Worm (Caenorhabditis elegans) whole organism, L4/young adult: ENCODE measurements around the gene sfxn-1.3.

Source experiments
- W03F9.2 ChIP-seq: fragments of 150-350 bp; optimal IDR thresholded peaks from 2 replicates; lab custom pipeline; 2014; ENCODE audit warnings: missing biosample characterization, missing genetic modification characterization
- dao-5 ChIP-seq: sonication (generic microtip); optimal IDR thresholded peaks from 2 replicates; lab custom pipeline; 2016; ENCODE audit warnings: missing genotype, missing genetic modification characterization, moderate library complexity, missing compliant biosample characterization
- him-1 ChIP-seq: sonication (generic microtip); optimal IDR thresholded peaks from 2 replicates; lab custom pipeline; 2016; ENCODE audit warnings: missing genotype, missing genetic modification reagents, missing genetic modification characterization, missing compliant biosample characterization

The sfxn-1.3 gene

DNA sequence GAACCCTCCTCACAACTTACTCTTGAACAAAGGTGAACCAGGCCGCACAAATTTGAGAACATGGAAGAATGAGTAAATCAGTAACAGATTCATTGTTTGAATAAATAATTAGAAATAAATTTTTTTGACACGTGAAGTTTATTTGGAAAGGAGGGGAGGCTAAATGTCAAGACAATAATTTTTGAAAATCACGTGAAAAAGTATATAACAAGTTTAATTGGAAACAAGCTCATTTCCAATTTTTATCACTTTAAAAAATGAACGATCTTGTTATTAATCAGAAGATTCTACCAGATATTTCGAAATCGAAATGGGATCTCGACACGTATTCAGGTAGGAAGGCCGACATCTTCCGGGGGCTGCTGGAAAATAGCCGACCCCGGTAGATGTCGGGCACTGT lies at the start of gene sfxn-1.3, which contains the start of gene irld-57:
Gene sfxn-1.3 (plus strand): TSS at position 232 of the 400 bp plus-strand sequence.
Gene irld-57 (minus strand): TSS at position 101 of the 400 bp plus-strand sequence.
- TF ChIP-seq him-1 (tag; lab: Kevin White, UChicago) (no peak), W03F9.2 (no peak), dao-5 (tag; lab: Kevin White, UChicago) (no peak)

DNA sequence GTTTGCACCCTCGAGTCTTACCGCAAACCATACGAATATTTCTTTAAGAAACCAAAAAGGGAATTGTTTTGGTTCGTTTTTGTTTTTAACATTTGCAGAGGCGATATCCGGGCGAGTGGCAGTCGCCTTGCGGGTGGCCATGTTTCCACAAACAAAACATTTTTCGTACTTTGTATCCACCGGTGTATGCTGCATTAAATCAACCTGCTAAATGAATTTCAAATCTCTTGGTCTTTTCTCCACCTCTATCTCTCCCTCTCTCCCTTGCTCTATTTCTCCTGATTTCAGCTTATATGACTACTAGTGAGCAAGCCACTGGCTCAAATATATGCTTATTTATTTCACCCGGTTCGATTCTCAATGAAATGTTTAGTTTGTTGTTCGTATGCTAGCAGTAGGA lies 49.4 kb upstream of the sfxn-1.3 start, which contains the start of gene nhr-52:
Gene nhr-52 (plus strand): TSS at position 301 of the 400 bp plus-strand sequence.
- no peak for TF ChIP-seq W03F9.2

DNA sequence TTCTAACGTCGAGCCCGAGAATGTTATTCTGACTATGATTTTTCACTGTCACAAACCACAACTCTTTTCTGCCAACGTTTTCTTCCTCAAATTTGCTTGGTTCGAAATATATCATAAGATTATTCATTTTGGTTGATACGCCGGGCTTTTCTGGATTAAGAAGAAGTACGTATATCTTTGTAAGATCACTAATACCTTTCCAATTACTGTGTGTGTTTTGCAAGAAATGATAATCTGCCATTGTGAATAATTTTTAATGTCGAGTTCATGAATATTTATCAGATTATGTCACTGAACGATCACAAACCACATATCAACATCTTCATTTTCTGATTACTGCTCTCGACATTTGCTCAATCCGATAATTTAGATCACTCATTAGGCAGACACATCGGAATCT lies 41.0 kb upstream of the sfxn-1.3 start, which contains the start of gene nhr-196:
Gene nhr-196 (plus strand): TSS at position 118 of the 400 bp plus-strand sequence.
- TF ChIP-seq him-1 (tag; lab: Kevin White, UChicago) (no peak), W03F9.2 (no peak), dao-5 (tag; lab: Kevin White, UChicago) (no peak)

DNA sequence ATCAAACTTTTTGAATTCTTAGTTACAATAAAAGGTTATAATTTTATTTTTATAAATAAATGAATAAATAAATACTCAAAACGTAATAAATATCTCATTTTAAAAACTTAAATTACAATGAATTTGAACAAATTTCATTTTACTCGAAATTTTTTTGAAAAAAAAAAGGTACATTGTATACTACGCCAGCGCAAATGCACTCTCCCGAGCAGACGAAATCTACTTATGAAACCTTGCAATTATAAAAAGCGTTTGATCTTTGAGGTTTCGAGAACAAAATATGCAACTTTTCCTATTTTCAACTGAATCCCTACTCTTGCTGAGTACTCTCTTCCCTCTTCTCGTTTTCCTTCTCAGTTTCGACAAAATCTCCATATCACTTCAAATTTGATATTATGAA lies 39.0 kb upstream of the sfxn-1.3 start, which contains the start of gene nhr-197:
Gene nhr-197 (plus strand): TSS at position 301 of the 400 bp plus-strand sequence.
- TF ChIP-seq him-1 (tag; lab: Kevin White, UChicago) (no peak), dao-5 (tag; lab: Kevin White, UChicago) (no peak), W03F9.2 (no peak)

DNA sequence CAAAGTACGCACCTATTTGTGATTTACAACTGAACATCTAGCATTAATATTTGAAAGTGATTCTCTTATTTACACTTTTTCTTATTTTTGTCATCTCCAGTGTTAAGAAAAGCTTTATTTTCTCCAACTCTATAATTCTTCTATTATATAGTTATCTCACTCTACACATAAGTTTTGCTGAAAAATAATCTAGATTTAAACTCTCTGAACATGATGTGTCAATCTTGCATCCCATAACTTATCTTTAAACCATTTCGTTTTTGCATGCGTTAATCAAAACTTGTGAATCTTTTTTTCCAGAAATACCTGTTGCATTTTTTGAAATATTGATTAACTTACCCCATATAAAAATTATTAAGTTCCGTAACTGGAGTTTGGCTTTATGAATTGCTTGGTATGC lies 36.7 kb upstream of the sfxn-1.3 start, which contains the start of gene nhr-268:
Gene nhr-268 (plus strand): TSS at position 301 of the 400 bp plus-strand sequence.
- no peak for TF ChIP-seq him-1 (tag; lab: Kevin White, UChicago)
- TF ChIP-seq W03F9.2: no peak
- TF ChIP-seq dao-5 (tag; lab: Kevin White, UChicago): no peak

DNA sequence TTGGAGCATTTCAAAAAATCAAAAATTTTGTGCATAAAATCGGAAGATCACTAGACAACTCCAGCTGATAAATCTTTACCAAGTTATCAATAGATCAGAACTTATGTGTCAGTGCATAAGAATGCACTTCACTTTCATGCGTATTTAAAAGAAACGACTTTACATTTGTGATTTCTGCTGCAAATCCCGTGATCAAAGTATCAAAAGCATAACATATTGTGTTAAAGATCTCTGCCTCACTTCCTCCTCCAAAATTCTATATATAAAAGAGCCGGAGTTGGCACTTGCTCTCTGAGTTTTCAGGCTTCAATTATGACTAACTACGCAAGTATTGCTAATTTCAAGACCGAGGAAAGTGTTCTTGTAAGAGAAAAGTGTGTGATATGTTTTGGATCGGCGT lies 33.0 kb upstream of the sfxn-1.3 start, which contains the start of gene nhr-198:
Gene nhr-198 (plus strand): TSS at position 313 of the 400 bp plus-strand sequence.
- TF ChIP-seq him-1 (tag; lab: Kevin White, UChicago) (no peak), W03F9.2 (no peak), dao-5 (tag; lab: Kevin White, UChicago) (no peak)

DNA sequence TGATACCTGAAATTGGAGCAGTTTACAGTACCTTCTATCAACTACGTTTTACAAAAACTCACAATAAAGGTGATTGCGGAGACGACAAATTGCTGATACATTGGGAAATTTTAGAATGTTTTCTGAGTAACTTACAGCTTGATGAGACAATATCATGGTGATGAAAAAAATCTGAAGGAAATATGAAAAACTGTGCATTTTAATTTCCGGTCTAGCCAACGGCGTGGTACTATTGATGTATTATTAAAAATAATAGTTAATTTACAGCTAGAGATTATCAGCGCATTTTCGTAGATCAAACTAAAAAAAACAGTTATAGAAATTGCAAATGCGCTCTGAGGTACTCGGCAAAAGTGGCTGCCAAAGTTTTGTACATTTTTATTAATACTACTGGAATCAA lies 28.5 kb upstream of the sfxn-1.3 start, which contains the start of gene srx-29:
Gene srx-29 (minus strand): TSS at position 101 of the 400 bp plus-strand sequence.
- TF ChIP-seq him-1 (tag; lab: Kevin White, UChicago): no peak
- TF ChIP-seq dao-5 (tag; lab: Kevin White, UChicago): no peak
- TF ChIP-seq W03F9.2: no peak

DNA sequence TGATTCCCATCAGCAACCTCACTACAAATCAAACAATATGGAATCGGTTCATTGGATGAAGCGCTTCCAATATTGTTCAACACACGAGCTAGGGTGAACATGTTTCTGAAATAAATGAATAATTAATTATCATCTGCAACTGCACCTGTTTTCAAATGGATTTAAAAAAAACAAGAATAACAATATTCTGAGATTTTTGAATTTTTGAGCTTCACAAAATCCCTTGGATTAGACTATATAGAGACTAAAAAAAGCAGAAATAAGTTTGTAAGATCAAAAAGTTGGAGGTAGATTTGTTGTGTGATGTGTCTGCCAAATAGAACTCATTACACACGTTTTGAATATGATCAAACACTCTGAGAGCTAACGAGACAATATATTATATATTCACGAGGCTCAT lies 26.8 kb upstream of the sfxn-1.3 start, which contains the start of gene nhr-199:
Gene nhr-199 (minus strand): TSS at position 101 of the 400 bp plus-strand sequence.
- TF ChIP-seq dao-5 (tag; lab: Kevin White, UChicago) (no peak), W03F9.2 (no peak), him-1 (tag; lab: Kevin White, UChicago) (no peak)

DNA sequence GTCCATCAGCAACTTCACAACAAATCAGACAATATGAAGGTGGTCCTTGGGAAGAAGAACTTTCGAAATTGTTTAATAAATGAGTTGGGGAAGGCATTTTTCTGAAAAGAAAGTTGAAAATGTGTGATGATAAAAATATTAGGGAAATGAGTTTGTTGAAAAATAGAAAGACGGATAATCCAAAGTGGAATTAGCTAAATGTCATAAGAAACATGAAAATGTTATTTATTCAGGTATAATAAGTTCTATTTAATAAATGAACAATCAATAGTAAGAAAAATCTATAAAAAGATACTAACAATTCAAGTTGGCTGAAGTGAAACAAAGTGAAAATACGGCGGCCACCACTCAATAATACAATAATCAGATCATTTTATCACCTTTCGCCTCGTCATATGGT lies 24.4 kb upstream of the sfxn-1.3 start, which contains the start of gene nhr-53:
Gene nhr-53 (minus strand): TSS at position 101 of the 400 bp plus-strand sequence.
- no peak for TF ChIP-seq dao-5 (tag; lab: Kevin White, UChicago)
- no peak for TF ChIP-seq W03F9.2
- TF ChIP-seq him-1 (tag; lab: Kevin White, UChicago): no peak

DNA sequence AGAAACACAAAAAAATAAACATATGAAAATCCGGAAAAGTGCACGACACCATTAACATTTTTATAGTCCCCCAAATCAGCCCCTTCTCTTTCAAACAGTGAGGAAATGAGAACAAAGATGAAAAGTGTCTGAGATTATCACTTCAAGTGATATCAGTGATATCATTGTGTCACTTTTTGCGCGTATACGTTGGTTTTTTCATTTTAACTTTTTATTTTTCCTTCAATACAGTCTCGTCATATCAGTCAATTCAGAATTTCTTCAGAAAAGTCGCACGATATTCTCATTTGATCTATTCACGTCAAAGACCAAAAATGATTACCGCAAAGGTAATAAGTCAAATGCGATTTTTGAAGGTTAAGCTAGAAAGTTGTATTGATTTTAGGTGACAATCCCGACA lies 21.9 kb upstream of the sfxn-1.3 start, which contains the start of gene twk-34:
Gene twk-34 (plus strand): TSS at position 216 of the 400 bp plus-strand sequence.
- no peak for TF ChIP-seq him-1 (tag; lab: Kevin White, UChicago)
- no peak for TF ChIP-seq dao-5 (tag; lab: Kevin White, UChicago)
- TF ChIP-seq W03F9.2: no peak

DNA sequence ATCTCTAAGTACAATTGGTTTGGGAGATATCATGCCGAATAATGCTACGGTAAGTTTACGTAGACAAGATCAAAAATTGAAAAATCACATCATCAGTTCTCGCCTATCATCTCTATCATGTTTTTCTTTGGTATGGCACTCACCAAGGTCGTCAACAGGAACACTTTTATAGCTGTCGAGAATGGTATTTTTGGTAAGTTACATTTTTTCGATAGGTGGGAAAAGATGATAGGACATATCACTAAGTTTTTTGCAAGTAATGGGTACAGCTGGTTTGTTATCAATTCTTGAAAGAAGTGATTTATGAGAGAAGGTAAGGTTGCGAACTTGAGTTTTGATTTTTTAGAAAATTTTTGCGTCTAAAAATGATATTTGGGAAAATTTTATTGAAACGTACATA lies 18.7 kb upstream of the sfxn-1.3 start:
- TF ChIP-seq dao-5 (tag; lab: Kevin White, UChicago): no peak
- no peak for TF ChIP-seq him-1 (tag; lab: Kevin White, UChicago)
- TF ChIP-seq W03F9.2: no peak

DNA sequence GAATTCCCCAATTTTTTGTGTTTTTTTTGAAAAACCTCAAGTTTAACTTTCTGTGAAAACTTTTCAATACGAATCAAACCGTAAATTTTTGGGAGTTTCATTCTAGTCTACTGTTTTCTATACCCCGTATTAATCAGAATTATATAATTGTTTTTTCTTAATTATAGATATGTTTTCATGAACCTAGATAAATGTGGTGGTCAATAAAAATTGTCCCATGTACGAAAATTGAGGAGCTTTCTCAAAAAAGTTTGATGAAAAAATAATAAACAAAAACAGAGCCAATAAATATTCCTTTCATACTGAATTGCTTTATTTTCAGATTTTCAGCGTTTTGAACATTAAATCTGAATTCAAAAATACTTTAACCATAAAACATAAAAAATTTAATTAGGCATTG lies 16.2 kb upstream of the sfxn-1.3 start, which contains the start of gene Y6E2A.1:
Gene Y6E2A.1 (minus strand): TSS at position 101 of the 400 bp plus-strand sequence.
- TF ChIP-seq dao-5 (tag; lab: Kevin White, UChicago) (no peak), him-1 (tag; lab: Kevin White, UChicago) (no peak)

DNA sequence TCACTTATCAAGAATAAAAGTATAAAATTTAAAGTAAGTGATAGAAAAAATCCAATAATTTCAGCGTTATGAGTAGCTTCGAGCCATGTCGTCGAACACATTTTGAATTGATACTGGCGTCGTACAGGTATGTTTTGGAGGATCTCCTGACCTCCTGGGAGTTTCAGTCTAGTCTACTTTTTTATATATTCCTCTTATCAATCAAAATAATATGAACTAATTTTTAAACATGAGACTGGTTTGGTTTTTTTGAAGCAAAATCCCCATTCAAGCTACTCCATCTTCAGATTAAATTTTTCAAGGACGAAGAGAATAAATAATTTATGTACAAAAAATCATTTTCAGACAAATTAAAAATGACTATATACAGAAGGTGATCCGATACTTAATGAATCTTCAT lies 14.7 kb upstream of the sfxn-1.3 start, which contains the start of gene str-101:
Gene str-101 (minus strand): TSS at position 101 of the 400 bp plus-strand sequence.
- TF ChIP-seq him-1 (tag; lab: Kevin White, UChicago) (no peak), W03F9.2 (no peak), dao-5 (tag; lab: Kevin White, UChicago) (no peak)

DNA sequence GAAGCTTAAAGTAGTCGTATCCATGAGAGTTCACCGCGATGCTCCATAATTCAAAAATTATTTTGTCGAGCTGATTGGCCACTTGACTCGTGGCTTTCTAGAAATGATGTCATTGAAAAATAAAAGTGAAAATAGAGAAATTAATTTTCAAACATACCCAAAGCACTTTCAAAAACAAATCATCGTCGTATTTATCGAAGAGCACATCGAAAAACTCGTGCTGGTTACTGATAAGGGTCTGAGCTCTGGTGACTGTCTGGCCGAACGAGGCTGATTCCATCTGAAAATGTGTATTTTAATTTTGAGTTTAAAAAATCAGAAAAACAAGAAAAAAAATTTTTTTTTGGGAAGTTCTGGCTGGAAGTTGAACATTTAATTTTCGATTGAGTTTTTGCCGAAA lies 14.3 kb upstream of the sfxn-1.3 start:
- TF ChIP-seq him-1 (tag; lab: Kevin White, UChicago): no peak
- no peak for TF ChIP-seq W03F9.2
- no peak for TF ChIP-seq dao-5 (tag; lab: Kevin White, UChicago)
